Worm (Caenorhabditis elegans) whole organism, L3 larva: ENCODE measurements around the gene Y39E4B.10.

Source experiments
- mdl-1 ChIP-seq: fragments of 150-350 bp; optimal IDR thresholded peaks from 2 replicates; lab custom pipeline; 2014; ENCODE audit warnings: missing biosample characterization, missing genetic modification characterization
- nhr-11 ChIP-seq: fragments of 150-350 bp; optimal IDR thresholded peaks from 2 replicates; lab custom pipeline; 2014; ENCODE audit warnings: missing biosample characterization, missing genetic modification characterization
- nhr-237 ChIP-seq: fragments of 150-350 bp; optimal IDR thresholded peaks from 2 replicates; lab custom pipeline; 2014; ENCODE audit warnings: missing biosample characterization, missing genetic modification characterization
- unc-62 ChIP-seq: fragments of 150-350 bp; sonication (generic microtip); optimal IDR thresholded peaks from 4 replicates; lab custom pipeline; 2014; ENCODE audit warnings: missing biosample characterization, missing genetic modification reagents, missing genetic modification characterization

- no peak for TF ChIP-seq nhr-11
- no peak for TF ChIP-seq mdl-1
- TF ChIP-seq nhr-237 (tag; lab: Kevin White, UChicago), result no peak
- TF ChIP-seq unc-62 (GFP tag; lab: Kevin White, UChicago), result no peak
Measured at ce11 chrIII:13151765-13152164, 893 bp downstream of the Y39E4B.10 start.
